Worm (Caenorhabditis elegans) whole organism, L4/young adult: ENCODE measurements around the gene syp-1.

Experiments
- W03F9.2 ChIP-seq: fragments of 150-350 bp; optimal IDR thresholded peaks from 2 replicates; lab custom pipeline; 2014; ENCODE audit warnings: missing biosample characterization, missing genetic modification characterization
- dao-5 ChIP-seq: sonication (generic microtip); optimal IDR thresholded peaks from 2 replicates; lab custom pipeline; 2016; ENCODE audit warnings: missing genotype, missing genetic modification characterization, moderate library complexity, missing compliant biosample characterization
- him-1 ChIP-seq: sonication (generic microtip); optimal IDR thresholded peaks from 2 replicates; lab custom pipeline; 2016; ENCODE audit warnings: missing genotype, missing genetic modification reagents, missing genetic modification characterization, missing compliant biosample characterization

- TF ChIP-seq him-1 (tag; lab: Kevin White, UChicago) (no peak), dao-5 (tag; lab: Kevin White, UChicago) (no peak), W03F9.2 (tag; lab: Kevin White, UChicago) (no peak)
Measured at ce11 chrV:16374676-16375075, 29.4 kb upstream of the syp-1 start, which contains the start of gene srv-34.
